Worm (Caenorhabditis elegans) whole organism, mixed stage, embryonic: ENCODE data around the gene F47B8.3.
"Not testable (repeated sequence)": the region's sequence is repeated elsewhere in the genome, so short reads cannot be mapped to it uniquely, and the experiment has no call there.

Source experiments
- blmp-1 ChIP-seq: fragments of 150-350 bp; optimal IDR thresholded peaks from 2 replicates; lab custom pipeline; 2014; ENCODE audit warnings: missing biosample characterization, missing genetic modification characterization
- ces-1 ChIP-seq: fragments of 150-350 bp; optimal IDR thresholded peaks from 2 replicates; lab custom pipeline; 2014; ENCODE audit warnings: missing biosample characterization, missing genetic modification reagents, missing genetic modification characterization
- lin-13 ChIP-seq: fragments of 150-350 bp; optimal IDR thresholded peaks from 2 replicates; lab custom pipeline; 2014; ENCODE audit warnings: missing biosample characterization, missing genetic modification characterization
- nhr-237 ChIP-seq: fragments of 150-350 bp; optimal IDR thresholded peaks from 2 replicates; lab custom pipeline; 2014; ENCODE audit warnings: missing biosample characterization, missing genetic modification characterization
- unc-39 ChIP-seq: fragments of 150-350 bp; optimal IDR thresholded peaks from 2 replicates; lab custom pipeline; 2014; ENCODE audit warnings: missing biosample characterization, missing genetic modification characterization
- unc-62 ChIP-seq: fragments of 150-350 bp; optimal IDR thresholded peaks from 2 replicates; lab custom pipeline; 2014; ENCODE audit warnings: missing biosample characterization, missing genetic modification reagents, missing genetic modification characterization

ce11 chrV:14306771-14307170, 16.0 kb downstream of the F47B8.3 start, which contains the start of gene spig-4:
- not testable (repeated sequence) for TF ChIP-seq lin-13 (tag; lab: Kevin White, UChicago); ces-1 (GFP tag; lab: Kevin White, UChicago); unc-39 (tag; lab: Kevin White, UChicago); unc-62 (GFP tag; lab: Kevin White, UChicago); nhr-237 (tag; lab: Kevin White, UChicago); blmp-1 (tag; lab: Kevin White, UChicago)
